Worm (Caenorhabditis elegans) whole organism, L4 larva: ENCODE results near the gene srbc-38.
"Not testable (repeated sequence)": the region's sequence is repeated elsewhere in the genome, so short reads cannot be mapped to it uniquely, and the experiment has no call there.

Experiments used
- D1046.2 ChIP-seq: fragments of 200-800 bp; sonication (Bioruptor generic); IDR thresholded peaks from 2 replicates; pipeline ENCODE4 v1.3.6; 2022; ENCODE audit warnings: missing genetic modification characterization, missing compliant biosample characterization
- F26F4.8 ChIP-seq: fragments of 200-800 bp; sonication (Bioruptor generic); conservative IDR thresholded peaks from 2 replicates; pipeline ENCODE4 v1.3.6; 2022; ENCODE audit warnings: missing genetic modification characterization, missing compliant biosample characterization
- F49E8.2 ChIP-seq: sonication (generic microtip); optimal IDR thresholded peaks from 2 replicates; lab custom pipeline; 2016; ENCODE audit warnings: missing compliant biosample characterization, mild to moderate bottlenecking, missing genetic modification characterization, borderline replicate concordance
- Y105C5A.15 ChIP-seq: fragments of 200-800 bp; sonication (Bioruptor generic); IDR thresholded peaks from 2 replicates; pipeline ENCODE4 v1.3.6; 2022; ENCODE audit warnings: missing genetic modification characterization, missing compliant biosample characterization
- Y48G9A.11 ChIP-seq: fragments of 200-800 bp; sonication (Bioruptor generic); IDR thresholded peaks from 2 replicates; pipeline ENCODE4 v1.3.6; 2022; ENCODE audit warnings: missing genetic modification reagents, missing genetic modification characterization, missing compliant biosample characterization
- Y75B8A.6 ChIP-seq: fragments of 200-800 bp; sonication (Bioruptor generic); IDR thresholded peaks from 2 replicates; pipeline ENCODE4 v1.3.6; 2022; ENCODE audit warnings: missing genetic modification reagents, missing genetic modification characterization, missing compliant biosample characterization
- arid-1 ChIP-seq: fragments of 200-800 bp; sonication (Bioruptor generic); conservative IDR thresholded peaks from 2 replicates; pipeline ENCODE4 v1.3.6; 2022; ENCODE audit warnings: missing genetic modification reagents, missing genetic modification characterization, missing compliant biosample characterization
- ceh-20 ChIP-seq: fragments of 200-800 bp; sonication (Bioruptor generic); IDR thresholded peaks from 2 replicates; pipeline ENCODE4 v1.3.6; 2022; ENCODE audit warnings: missing genetic modification reagents, missing genetic modification characterization, missing compliant biosample characterization
- cey-2 ChIP-seq: sonication (generic microtip); optimal IDR thresholded peaks from 3 replicates; lab custom pipeline; 2017; ENCODE audit warnings: missing genetic modification characterization, mild to moderate bottlenecking, missing compliant biosample characterization, antibody characterized with exemption, borderline replicate concordance; ENCODE audit not compliant: insufficient read depth
- ctbp-1 ChIP-seq: fragments of 200-800 bp; sonication (Bioruptor generic); IDR thresholded peaks from 2 replicates; pipeline ENCODE4 v1.3.6; 2022; ENCODE audit warnings: missing genetic modification reagents, missing genetic modification characterization, missing compliant biosample characterization
- dmd-6 ChIP-seq: fragments of 200-800 bp; sonication (Bioruptor generic); IDR thresholded peaks from 2 replicates; pipeline ENCODE4 v1.3.6; 2022; ENCODE audit warnings: missing genetic modification reagents, missing genetic modification characterization, missing compliant biosample characterization
- dmd-8 ChIP-seq: fragments of 200-800 bp; sonication (Bioruptor generic); IDR thresholded peaks from 2 replicates; pipeline ENCODE4 v1.3.6; 2022; ENCODE audit warnings: missing genetic modification characterization, missing compliant biosample characterization
- dmd-9 ChIP-seq: fragments of 200-800 bp; sonication (Bioruptor generic); IDR thresholded peaks from 2 replicates; pipeline ENCODE4 v1.3.6; 2022; ENCODE audit warnings: missing genetic modification reagents, missing genetic modification characterization, missing compliant biosample characterization
- hlh-11 ChIP-seq: fragments of 200-800 bp; sonication (Bioruptor generic); optimal IDR thresholded peaks from 2 replicates; lab custom pipeline; 2018; ENCODE audit warnings: mild to moderate bottlenecking, missing genetic modification characterization, missing compliant biosample characterization
- hmg-1.1 ChIP-seq: fragments of 200-800 bp; sonication (Bioruptor generic); IDR thresholded peaks from 2 replicates; pipeline ENCODE4 v1.3.6; 2022; ENCODE audit warnings: missing genetic modification reagents, missing genetic modification characterization, missing compliant biosample characterization
- lim-7 ChIP-seq: fragments of 200-800 bp; sonication (Bioruptor generic); IDR thresholded peaks from 2 replicates; pipeline ENCODE4 v1.3.6; 2022; ENCODE audit warnings: missing genetic modification characterization, missing compliant biosample characterization
- lin-1 ChIP-seq: fragments of 200-800 bp; sonication (Bioruptor generic); IDR thresholded peaks from 2 replicates; pipeline ENCODE4 v1.3.6; 2022; ENCODE audit warnings: missing genetic modification reagents, missing genetic modification characterization, missing compliant biosample characterization
- lin-38 ChIP-seq: fragments of 200-800 bp; sonication (Bioruptor generic); IDR thresholded peaks from 2 replicates; pipeline ENCODE4 v1.3.6; 2022; ENCODE audit warnings: missing genetic modification reagents, missing genetic modification characterization, missing compliant biosample characterization
- lir-3 ChIP-seq: sonication (generic microtip); optimal IDR thresholded peaks from 2 replicates; lab custom pipeline; 2016; ENCODE audit warnings: mild to moderate bottlenecking, missing genetic modification characterization, missing compliant biosample characterization
- mes-2 ChIP-seq: sonication (generic microtip); optimal IDR thresholded peaks from 2 replicates; lab custom pipeline; 2016; ENCODE audit warnings: missing genotype, mild to moderate bottlenecking, missing genetic modification characterization, missing compliant biosample characterization; ENCODE audit not compliant: poor library complexity, severe bottlenecking
- nhr-41 ChIP-seq: fragments of 200-800 bp; sonication (Bioruptor generic); IDR thresholded peaks from 2 replicates; pipeline ENCODE4 v1.3.6; 2022; ENCODE audit warnings: missing genetic modification reagents, missing genetic modification characterization, missing compliant biosample characterization
- pha-4 ChIP-seq, 2 experiments: fragments of 150-350 bp in 1 of 2; fragments of 200-800 bp in 1 of 2; sonication (Bioruptor generic) in 1 of 2; IDR thresholded peaks in 1 of 2; optimal IDR thresholded peaks in 1 of 2; 2 replicates each; pipeline versions ENCODE4 v1.3.6 to Lab custom; 2014 to 2022; ENCODE audit warnings: missing genetic modification characterization in 2 of 2, missing genetic modification reagents in 2 of 2, missing biosample characterization in 1 of 2, missing compliant biosample characterization in 1 of 2
- php-3 ChIP-seq: fragments of 200-800 bp; sonication (Bioruptor generic); IDR thresholded peaks from 2 replicates; pipeline ENCODE4 v1.3.6; 2022; ENCODE audit warnings: missing genetic modification reagents, missing genetic modification characterization, missing compliant biosample characterization
- sdz-12 ChIP-seq: fragments of 200-800 bp; sonication (Bioruptor generic); optimal IDR thresholded peaks from 2 replicates; lab custom pipeline; 2018; ENCODE audit warnings: mild to moderate bottlenecking, missing genetic modification characterization, missing compliant biosample characterization
- snpc-4 ChIP-seq: fragments of 150-350 bp; optimal IDR thresholded peaks from 2 replicates; lab custom pipeline; 2014; ENCODE audit warnings: missing biosample characterization, missing genetic modification characterization
- spr-1 ChIP-seq: sonication (generic microtip); optimal IDR thresholded peaks from 2 replicates; lab custom pipeline; 2016; ENCODE audit warnings: mild to moderate bottlenecking, missing genetic modification characterization, missing compliant biosample characterization
- tra-1 ChIP-seq: fragments of 200-800 bp; sonication (Bioruptor generic); IDR thresholded peaks from 2 replicates; pipeline ENCODE4 v1.3.6; 2022; ENCODE audit warnings: missing genetic modification reagents, missing genetic modification characterization, missing compliant biosample characterization
- unc-62 ChIP-seq, 3 experiments: fragments of 150-350 bp in 1 of 3; sonication (generic microtip); optimal IDR thresholded peaks in 2 of 3; peaks in 1 of 3; 1 replicate in 1 of 3; 2 replicates in 2 of 3; lab custom pipeline; 2014 to 2017; ENCODE audit warnings: missing biosample characterization in 3 of 3, missing genetic modification characterization in 3 of 3, missing genetic modification reagents in 3 of 3, missing genotype in 1 of 3
- vab-7 ChIP-seq: fragments of 200-800 bp; sonication (Bioruptor generic); IDR thresholded peaks from 2 replicates; pipeline ENCODE4 v1.3.6; 2022; ENCODE audit warnings: missing genetic modification reagents, missing genetic modification characterization, missing compliant biosample characterization
- zip-2 ChIP-seq: fragments of 150-350 bp; optimal IDR thresholded peaks from 2 replicates; lab custom pipeline; 2014; ENCODE audit warnings: missing biosample characterization, missing genetic modification characterization

The srbc-38 gene

ce11 chrV:695914-696313, 11.1 kb upstream of the srbc-38 start, which contains the start of gene srj-52:
TSS of gene srj-52 (minus strand) at chrV:696014.
- TF ChIP-seq dmd-9 (GFP tag; lab: Robert Waterston, UW) (no peak), unc-62 (GFP tag; optimal IDR thresholded peaks at IDR 0.05 in 1 of 2; lab: Kevin White, UChicago) (peak in 1 of 2 experiments; percentile 57), unc-62 (tag; optimal IDR thresholded peaks at IDR 0.05; lab: Kevin White, UChicago) (no peak)

ce11 chrV:699051-699450, 8.0 kb upstream of the srbc-38 start:
- TF ChIP-seq snpc-4 (tag; lab: Kevin White, UChicago) (no peak), zip-2 (tag; lab: Kevin White, UChicago) (peak; percentile 92), ceh-20 (GFP tag; lab: Robert Waterston, UW) (no peak), hlh-11 (no peak)

- TF ChIP-seq dmd-6 (GFP tag; lab: Robert Waterston, UW) (0 out of 2 replicates have a peak, but pooled peaks have one; percentile 27), mes-2 (tag; lab: Kevin White, UChicago) (no peak)
Measured at ce11 chrV:699489-700129, 7.4 kb upstream of the srbc-38 start, which contains the start of the genes ugt-29 and srx-5. TSS of gene ugt-29 (minus strand) at chrV:699589. TSS of gene srx-5 (plus strand) at chrV:700079.

- TF ChIP-seq arid-1 (GFP tag; lab: Robert Waterston, UW) (no peak), lin-38 (GFP tag; lab: Robert Waterston, UW) (no peak), F49E8.2 (tag; lab: Kevin White, UChicago) (no peak), sdz-12 (GFP tag; lab: Kevin White, UChicago) (no peak), lir-3 (no peak), cey-2 (tag; lab: Kevin White, UChicago) (no peak), spr-1 (tag; lab: Kevin White, UChicago) (no peak)
- TF ChIP-seq, all 104 proteins: peak for 0
Measured at ce11 chrV:702260-702659, 4.8 kb upstream of the srbc-38 start, which contains the start of gene srbc-37. TSS of gene srbc-37 (plus strand) at chrV:702560.

ce11 chrV:706449-706848, 569 bp upstream of the srbc-38 start:
- TF ChIP-seq tra-1 (GFP tag; lab: Robert Waterston, UW) (peak; percentile 59; the same call in 1 of the 2 replicates), dmd-6 (GFP tag; lab: Robert Waterston, UW) (peak; percentile 51), vab-7 (GFP tag; lab: Robert Waterston, UW) (peak; percentile 73), arid-1 (GFP tag; lab: Robert Waterston, UW) (peak; percentile 68), php-3 (GFP tag; lab: Robert Waterston, UW) (peak; percentile 57; the same call in 1 of the 2 replicates), Y105C5A.15 (0 out of 2 replicates have a peak, but pooled peaks have one; percentile 28), lin-1 (GFP tag; lab: Robert Waterston, UW) (peak; percentile 51; the same call in 1 of the 2 replicates), dmd-8 (GFP tag; lab: Robert Waterston, UW) (peak; percentile 88), lim-7 (peak; percentile 87), F26F4.8 (peak; percentile 71; the same call in 1 of the 2 replicates), ctbp-1 (GFP tag; lab: Robert Waterston, UW) (peak; percentile 48; the same call in 1 of the 2 replicates), hmg-1.1 (peak; percentile 66), Y75B8A.6 (GFP tag; lab: Robert Waterston, UW) (0 out of 2 replicates have a peak, but pooled peaks have one; percentile 24), pha-4 (GFP tag; IDR thresholded peaks at IDR 0.05; lab: Robert Waterston, UW) (peak; percentile 51; the same call in 1 of the 2 replicates), nhr-41 (peak; percentile 11; the same call in 1 of the 2 replicates), Y48G9A.11 (0 out of 2 replicates have a peak, but pooled peaks have one; percentile 34), D1046.2 (0 out of 2 replicates have a peak, but pooled peaks have one; percentile 65)
- TF ChIP-seq pha-4 (tag; optimal IDR thresholded peaks at IDR 0.05; lab: Kevin White, UChicago), result not testable (repeated sequence)
